Worm (Caenorhabditis elegans) whole organism, young adult: ENCODE measurements around the gene nduv-3.

ENCODE experiments used
- B0035.1 ChIP-seq: sonication (generic microtip); optimal IDR thresholded peaks from 2 replicates; lab custom pipeline; 2016; ENCODE audit warnings: missing genetic modification characterization, mild to moderate bottlenecking, missing compliant biosample characterization, missing genotype, missing genetic modification reagents
- F57A8.1 ChIP-seq: fragments of 200-800 bp; sonication (Bioruptor generic); optimal IDR thresholded peaks from 2 replicates; lab custom pipeline; 2018; ENCODE audit warnings: mild to moderate bottlenecking, missing genetic modification characterization, moderate library complexity, missing compliant biosample characterization
- Y79H2A.3 ChIP-seq: fragments of 200-800 bp; sonication (Bioruptor generic); conservative IDR thresholded peaks from 2 replicates; pipeline ENCODE4 v1.3.6; 2022; ENCODE audit warnings: missing genetic modification reagents, missing genetic modification characterization, missing compliant biosample characterization
- ama-1 ChIP-seq, 3 experiments: fragments of 150-350 bp in 1 of 3; sonication (generic microtip) in 2 of 3; optimal IDR thresholded peaks; 2 replicates each; lab custom pipeline; 2014 to 2018; ENCODE audit warnings: missing biosample characterization in 2 of 3, missing genetic modification characterization in 2 of 3, missing genetic modification reagents in 2 of 3
- aptf-3 ChIP-seq: fragments of 200-800 bp; sonication (Bioruptor generic); IDR thresholded peaks from 2 replicates; pipeline ENCODE4 v1.3.6; 2022; ENCODE audit warnings: missing genetic modification characterization, missing compliant biosample characterization
- atf-7 ChIP-seq: sonication (generic microtip); optimal IDR thresholded peaks from 2 replicates; lab custom pipeline; 2017; ENCODE audit warnings: mild to moderate bottlenecking, missing genetic modification characterization, missing compliant biosample characterization
- athp-1 ChIP-seq: sonication (generic microtip); optimal IDR thresholded peaks from 2 replicates; lab custom pipeline; 2017; ENCODE audit warnings: mild to moderate bottlenecking, missing genetic modification characterization, missing compliant biosample characterization
- ccch-3 ChIP-seq: fragments of 200-800 bp; sonication (Bioruptor generic); optimal IDR thresholded peaks from 2 replicates; lab custom pipeline; 2018; ENCODE audit warnings: mild to moderate bottlenecking, missing genetic modification characterization, missing compliant biosample characterization
- cebp-1 ChIP-seq, 2 experiments: fragments of 200-800 bp in 1 of 2; sonication (Bioruptor generic) in 1 of 2; sonication (generic microtip) in 1 of 2; IDR thresholded peaks in 1 of 2; optimal IDR thresholded peaks in 1 of 2; 2 replicates each; pipeline versions ENCODE4 v1.3.6 to Lab custom; 2017 to 2022; ENCODE audit warnings: missing compliant biosample characterization in 2 of 2, missing genetic modification characterization in 2 of 2, mild to moderate bottlenecking in 1 of 2, missing genetic modification reagents in 1 of 2, moderate library complexity in 1 of 2
- ceh-27 ChIP-seq: fragments of 200-800 bp; sonication (Bioruptor generic); optimal IDR thresholded peaks from 2 replicates; lab custom pipeline; 2018; ENCODE audit warnings: mild to moderate bottlenecking, missing genetic modification characterization, moderate library complexity, missing compliant biosample characterization
- ceh-58 ChIP-seq: fragments of 200-800 bp; sonication (Bioruptor generic); IDR thresholded peaks from 2 replicates; pipeline ENCODE4 v1.3.6; 2022; ENCODE audit warnings: missing genetic modification characterization, missing compliant biosample characterization
- ceh-79 ChIP-seq: sonication (generic microtip); optimal IDR thresholded peaks from 2 replicates; lab custom pipeline; 2017; ENCODE audit warnings: mild to moderate bottlenecking, missing genetic modification characterization, missing compliant biosample characterization
- ceh-91 ChIP-seq: fragments of 200-800 bp; sonication (Bioruptor generic); IDR thresholded peaks from 2 replicates; pipeline ENCODE4 v1.3.6; 2022; ENCODE audit warnings: missing genetic modification reagents, missing genetic modification characterization, missing compliant biosample characterization
- die-1 ChIP-seq: sonication (generic microtip); optimal IDR thresholded peaks from 2 replicates; lab custom pipeline; 2016; ENCODE audit warnings: missing genotype, mild to moderate bottlenecking, missing genetic modification characterization, missing compliant biosample characterization
- dox-1 ChIP-seq: fragments of 200-800 bp; sonication (Bioruptor generic); IDR thresholded peaks from 2 replicates; pipeline ENCODE4 v1.3.6; 2022; ENCODE audit warnings: missing genetic modification reagents, missing genetic modification characterization, missing compliant biosample characterization
- egl-44 ChIP-seq: fragments of 200-800 bp; sonication (Bioruptor generic); IDR thresholded peaks from 2 replicates; pipeline ENCODE4 v1.3.6; 2022; ENCODE audit warnings: missing genetic modification reagents, missing genetic modification characterization, missing compliant biosample characterization
- fkh-3 ChIP-seq: sonication (generic microtip); optimal IDR thresholded peaks from 2 replicates; lab custom pipeline; 2016; ENCODE audit warnings: mild to moderate bottlenecking, missing genetic modification characterization, missing compliant biosample characterization
- gei-17 ChIP-seq: fragments of 200-800 bp; sonication (Bioruptor generic); optimal IDR thresholded peaks from 2 replicates; lab custom pipeline; 2018; ENCODE audit warnings: mild to moderate bottlenecking, missing genetic modification characterization, missing compliant biosample characterization
- hlh-12 ChIP-seq: sonication (generic microtip); optimal IDR thresholded peaks from 2 replicates; lab custom pipeline; 2016; ENCODE audit warnings: missing genetic modification characterization, missing compliant biosample characterization
- hlh-26 ChIP-seq: fragments of 200-800 bp; sonication (Bioruptor generic); conservative IDR thresholded peaks from 2 replicates; pipeline ENCODE4 v1.3.6; 2022; ENCODE audit warnings: missing genetic modification reagents, missing genetic modification characterization, missing compliant biosample characterization
- hmg-1.2 ChIP-seq: fragments of 200-800 bp; sonication (Bioruptor generic); IDR thresholded peaks from 2 replicates; pipeline ENCODE4 v1.3.6; 2022; ENCODE audit warnings: missing genetic modification reagents, missing genetic modification characterization, missing compliant biosample characterization
- hsf-1 ChIP-seq: fragments of 200-800 bp; sonication (Bioruptor generic); IDR thresholded peaks from 2 replicates; pipeline ENCODE4 v1.3.6; 2022; ENCODE audit warnings: missing genetic modification reagents, missing genetic modification characterization, missing compliant biosample characterization
- let-526 ChIP-seq: fragments of 200-800 bp; sonication (Bioruptor generic); IDR thresholded peaks from 2 replicates; pipeline ENCODE4 v1.3.6; 2022; ENCODE audit warnings: missing genetic modification reagents, missing genetic modification characterization, missing compliant biosample characterization
- let-607 ChIP-seq, 2 experiments: fragments of 200-800 bp in 1 of 2; sonication (Bioruptor generic) in 1 of 2; sonication (generic microtip) in 1 of 2; optimal IDR thresholded peaks; 2 replicates each; lab custom pipeline; 2016 to 2018; ENCODE audit warnings: mild to moderate bottlenecking in 2 of 2, missing compliant biosample characterization in 2 of 2, missing genetic modification characterization in 2 of 2, moderate library complexity in 2 of 2, missing genotype in 1 of 2
- lin-40 ChIP-seq: sonication (generic microtip); optimal IDR thresholded peaks from 2 replicates; lab custom pipeline; 2016; ENCODE audit warnings: missing genetic modification characterization, mild to moderate bottlenecking, missing compliant biosample characterization, missing genotype, missing genetic modification reagents
- lin-54 ChIP-seq: fragments of 200-800 bp; sonication (Bioruptor generic); optimal IDR thresholded peaks from 2 replicates; lab custom pipeline; 2018; ENCODE audit warnings: mild to moderate bottlenecking, missing genetic modification characterization, missing compliant biosample characterization
- lsl-1 ChIP-seq: fragments of 200-800 bp; sonication (Bioruptor generic); optimal IDR thresholded peaks from 2 replicates; lab custom pipeline; 2018; ENCODE audit warnings: mild to moderate bottlenecking, missing genetic modification characterization, moderate library complexity, missing compliant biosample characterization
- mxl-1 ChIP-seq: sonication (generic microtip); optimal IDR thresholded peaks from 2 replicates; lab custom pipeline; 2016; ENCODE audit warnings: missing genetic modification characterization, missing compliant biosample characterization
- nhr-179 ChIP-seq: sonication (generic microtip); optimal IDR thresholded peaks from 2 replicates; lab custom pipeline; 2016; ENCODE audit warnings: mild to moderate bottlenecking, missing genetic modification characterization, missing compliant biosample characterization
- nhr-27 ChIP-seq: fragments of 200-800 bp; sonication (Bioruptor generic); optimal IDR thresholded peaks from 2 replicates; lab custom pipeline; 2018; ENCODE audit warnings: mild to moderate bottlenecking, missing genetic modification characterization, moderate library complexity, missing compliant biosample characterization
- nhr-80 ChIP-seq: sonication (generic microtip); optimal IDR thresholded peaks from 2 replicates; lab custom pipeline; 2016; ENCODE audit warnings: missing genetic modification characterization, missing compliant biosample characterization
- nhr-90 ChIP-seq: sonication (generic microtip); optimal IDR thresholded peaks from 2 replicates; lab custom pipeline; 2016; ENCODE audit warnings: missing genotype, mild to moderate bottlenecking, missing genetic modification characterization, missing compliant biosample characterization
- pha-4 ChIP-seq: fragments of 150-350 bp; sonication (generic microtip); optimal IDR thresholded peaks from 2 replicates; lab custom pipeline; 2014; ENCODE audit warnings: missing biosample characterization, missing genetic modification reagents, missing genetic modification characterization
- rcor-1 ChIP-seq: fragments of 200-800 bp; sonication (Bioruptor generic); IDR thresholded peaks from 2 replicates; pipeline ENCODE4 v1.3.6; 2022; ENCODE audit warnings: missing genetic modification reagents, missing genetic modification characterization, missing compliant biosample characterization
- rec-8 ChIP-seq, 2 experiments: sonication (generic microtip); optimal IDR thresholded peaks; 2 replicates each; lab custom pipeline; 2016; ENCODE audit warnings: mild to moderate bottlenecking in 2 of 2, missing genetic modification characterization in 2 of 2, missing genetic modification reagents in 2 of 2, missing genotype in 2 of 2, missing biosample characterization in 1 of 2, missing compliant biosample characterization in 1 of 2, moderate library complexity in 1 of 2
- sdz-38 ChIP-seq: sonication (generic microtip); optimal IDR thresholded peaks from 2 replicates; lab custom pipeline; 2016; ENCODE audit warnings: missing genotype, missing genetic modification characterization, missing compliant biosample characterization
- snpc-3.4 ChIP-seq: sonication (generic microtip); optimal IDR thresholded peaks from 2 replicates; lab custom pipeline; 2017; ENCODE audit warnings: missing genetic modification characterization, mild to moderate bottlenecking, missing compliant biosample characterization, antibody characterized with exemption, moderate library complexity, missing genotype, missing genetic modification reagents
- snpc-4 ChIP-seq, 5 experiments: fragments of 150-350 bp in 1 of 5; sonication (generic microtip) in 4 of 5; optimal IDR thresholded peaks; 2 replicates each; lab custom pipeline; 2014 to 2018; ENCODE audit warnings: missing genetic modification characterization in 5 of 5, missing biosample characterization in 3 of 5, antibody characterized with exemption in 2 of 5, mild to moderate bottlenecking in 2 of 5, missing compliant biosample characterization in 2 of 5, missing genotype in 2 of 5, moderate library complexity in 2 of 5, missing genetic modification reagents in 1 of 5
- somi-1 ChIP-seq: fragments of 200-800 bp; sonication (Bioruptor generic); optimal IDR thresholded peaks from 2 replicates; lab custom pipeline; 2018; ENCODE audit warnings: mild to moderate bottlenecking, missing genetic modification characterization, missing compliant biosample characterization
- tbp1 ChIP-seq: fragments of 200-800 bp; sonication (Bioruptor generic); optimal IDR thresholded peaks from 2 replicates; lab custom pipeline; 2018; ENCODE audit warnings: mild to moderate bottlenecking, missing genetic modification characterization, missing compliant biosample characterization
- tbx-9 ChIP-seq: sonication (generic microtip); optimal IDR thresholded peaks from 2 replicates; lab custom pipeline; 2016; ENCODE audit warnings: borderline replicate concordance, missing genetic modification characterization, inconsistent platforms, missing compliant biosample characterization
- zfh-2 ChIP-seq: fragments of 200-800 bp; sonication (Bioruptor generic); conservative IDR thresholded peaks from 2 replicates; pipeline ENCODE4 v1.3.6; 2022; ENCODE audit warnings: missing genetic modification reagents, missing genetic modification characterization, missing compliant biosample characterization
- ztf-3 ChIP-seq: fragments of 200-800 bp; sonication (Bioruptor generic); optimal IDR thresholded peaks from 2 replicates; lab custom pipeline; 2018; ENCODE audit warnings: mild to moderate bottlenecking, missing genetic modification characterization, missing compliant biosample characterization
- ztf-6 ChIP-seq: fragments of 200-800 bp; sonication (Bioruptor generic); IDR thresholded peaks from 2 replicates; pipeline ENCODE4 v1.3.6; 2022; ENCODE audit warnings: missing genetic modification reagents, missing genetic modification characterization, missing compliant biosample characterization

nduv-3 gene

DNA sequence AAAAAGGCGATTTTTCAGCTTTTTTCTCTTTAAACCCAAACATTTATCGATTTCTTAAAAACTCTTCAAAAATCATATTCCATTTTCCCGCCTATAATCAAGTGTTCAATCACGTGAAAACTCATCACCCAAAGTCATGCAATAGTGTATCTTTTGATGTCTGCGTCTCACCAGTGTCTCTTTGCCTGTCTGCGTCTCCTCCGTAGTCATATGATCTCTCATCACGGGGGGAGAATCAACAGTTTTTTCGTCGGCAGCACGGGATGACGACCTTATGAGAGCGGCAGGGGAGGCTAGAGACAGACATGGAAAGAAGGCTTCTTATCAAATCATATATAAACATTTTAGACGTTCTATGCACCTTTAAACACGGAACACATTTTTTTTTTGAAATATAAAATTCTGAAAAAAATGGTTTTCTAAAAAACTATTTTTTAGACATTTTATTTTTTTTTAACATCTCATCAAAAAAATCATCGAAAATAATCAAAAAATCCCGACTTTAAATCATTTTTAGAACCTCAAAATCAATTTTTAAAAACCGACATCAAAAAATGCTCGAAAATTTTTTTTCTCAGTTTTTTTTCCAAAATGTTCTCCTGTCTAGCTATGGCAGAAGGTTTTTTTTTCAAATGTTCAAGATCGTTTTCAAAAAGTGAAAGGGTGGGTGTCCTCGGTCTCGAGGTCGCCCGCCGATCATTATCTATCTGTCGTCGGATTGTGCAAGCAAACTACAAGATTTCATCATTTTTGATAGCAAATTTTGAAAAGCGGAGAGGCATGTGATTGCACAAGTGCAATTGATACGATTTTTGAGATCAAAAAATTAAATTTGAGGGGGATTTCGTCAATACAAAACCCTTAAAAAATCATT lies 38.9 kb upstream of the nduv-3 start:
- TF ChIP-seq fkh-3 (tag; lab: Kevin White, UChicago): no peak
- no peak for TF ChIP-seq rec-8 (tag; optimal IDR thresholded peaks at IDR 0.05; lab: Kevin White, UChicago)
- peak; percentile 51 for TF ChIP-seq ceh-91 (GFP tag; lab: Robert Waterston, UW)
- peak; percentile 93 for TF ChIP-seq pha-4
- peak; percentile 97 for TF ChIP-seq lin-40
- peak; percentile 96 for TF ChIP-seq nhr-80
- no peak for TF ChIP-seq hlh-12 (tag; lab: Kevin White, UChicago)
- peak; percentile 40 for TF ChIP-seq ama-1 (optimal IDR thresholded peaks at IDR 0.05; lab: Kevin White, UChicago)
- TF ChIP-seq ama-1 (GFP tag; optimal IDR thresholded peaks at IDR 0.05; lab: Kevin White, UChicago): no peak
- TF ChIP-seq rcor-1 (GFP tag; lab: Robert Waterston, UW): peak; percentile 88
- TF ChIP-seq hsf-1: peak; percentile 73
- TF ChIP-seq die-1 (tag; lab: Kevin White, UChicago): peak; percentile 70
- TF ChIP-seq ccch-3 (GFP tag; lab: Kevin White, UChicago): no peak
- TF ChIP-seq sdz-38: no peak
- no peak for TF ChIP-seq ceh-58 (GFP tag; lab: Robert Waterston, UW)
- peak; percentile 74; the same call in 1 of the 2 replicates for TF ChIP-seq ztf-6 (GFP tag; lab: Robert Waterston, UW)
- no peak for TF ChIP-seq hlh-26 (GFP tag; lab: Robert Waterston, UW)
- TF ChIP-seq egl-44: peak; percentile 93
- peak; percentile 97 for TF ChIP-seq athp-1 (tag; lab: Kevin White, UChicago)
- peak; percentile 76 for TF ChIP-seq tbp1
- TF ChIP-seq cebp-1 (GFP tag; IDR thresholded peaks at IDR 0.05; lab: Robert Waterston, UW): peak; percentile 89
- peak; percentile 97 for TF ChIP-seq cebp-1 (tag; optimal IDR thresholded peaks at IDR 0.05; lab: Kevin White, UChicago)
- TF ChIP-seq B0035.1 (tag; lab: Kevin White, UChicago): peak; percentile 91
- no peak for TF ChIP-seq F57A8.1
- TF ChIP-seq nhr-90 (tag; lab: Kevin White, UChicago): peak; percentile 89
- TF ChIP-seq aptf-3 (GFP tag; lab: Robert Waterston, UW): 0 out of 2 replicates have a peak, but pooled peaks have one; percentile 27
- no peak for TF ChIP-seq mxl-1
- peak; percentile 92 for TF ChIP-seq ztf-3 (GFP tag; lab: Kevin White, UChicago)
- peak; percentile 90 for TF ChIP-seq ceh-79 (tag; lab: Kevin White, UChicago)
- peak; percentile 94 for TF ChIP-seq ceh-27 (GFP tag; lab: Kevin White, UChicago)
- TF ChIP-seq zfh-2 (GFP tag; lab: Robert Waterston, UW): peak; percentile 92
- peak; percentile 22 for TF ChIP-seq lsl-1 (GFP tag; lab: Kevin White, UChicago)
- TF ChIP-seq atf-7 (tag; lab: Kevin White, UChicago): peak; percentile 98
- no peak for TF ChIP-seq tbx-9
- no peak for TF ChIP-seq snpc-4 (GFP tag; optimal IDR thresholded peaks at IDR 0.05; lab: Kevin White, UChicago)
- TF ChIP-seq snpc-4 (tag; optimal IDR thresholded peaks at IDR 0.05; lab: Kevin White, UChicago): peak; percentile 59 to 88 (median 81)
- peak; percentile 88 for TF ChIP-seq gei-17 (GFP tag; lab: Kevin White, UChicago)
- TF ChIP-seq Y79H2A.3 (GFP tag; lab: Robert Waterston, UW): peak; percentile 71; the same call in 1 of the 2 replicates
- TF ChIP-seq lin-54 (GFP tag; lab: Kevin White, UChicago): peak; percentile 94
- TF ChIP-seq hmg-1.2: peak; percentile 98
- TF ChIP-seq let-526 (GFP tag; lab: Robert Waterston, UW): peak; percentile 99
- peak; percentile 99 for TF ChIP-seq somi-1 (GFP tag; lab: Kevin White, UChicago)
- peak; percentile 78 to 93 for TF ChIP-seq let-607 (tag; optimal IDR thresholded peaks at IDR 0.05; lab: Kevin White, UChicago)
- TF ChIP-seq dox-1: peak; percentile 95
- TF ChIP-seq nhr-27 (tag; lab: Kevin White, UChicago): no peak
- TF ChIP-seq snpc-3.4: no peak
- TF ChIP-seq nhr-179 (tag; lab: Kevin White, UChicago): no peak
